Fruit fly (Drosophila melanogaster): Measurements from ENCODE around the gene Ocho.

Gene Ocho

dm6 chr3L:15006825-15007224, 32.2 kb downstream of the Ocho start (continued):
- TF ChIP-seq ara (GFP tag; IDR thresholded peaks at IDR 0.05): peak; percentile 39; the same call in 1 of the 2 replicates
- TF ChIP-seq jigr1 (GFP tag; IDR thresholded peaks at IDR 0.05): no peak
- no peak for TF ChIP-seq B-H1 (GFP tag; IDR thresholded peaks at IDR 0.05)
- no peak for TF ChIP-seq Opbp (GFP tag; IDR thresholded peaks at IDR 0.05; ENCODE audit: partially characterized antibody)
- peak; percentile 66 for TF ChIP-seq CG1603 (tag; optimal IDR thresholded peaks at IDR 0.05)
- TF ChIP-seq ato (GFP tag; IDR thresholded peaks at IDR 0.05; ENCODE audit: partially characterized antibody): no peak
- no peak for TF ChIP-seq Hey (tag; optimal IDR thresholded peaks at IDR 0.05)
- TF ChIP-seq Dref (GFP tag; IDR thresholded peaks at IDR 0.05): no peak
- peak; percentile 25 for TF ChIP-seq CG10979 (tag; optimal IDR thresholded peaks at IDR 0.05)
- peak; percentile 52; the same call in 1 of the 2 replicates for TF ChIP-seq ttk (GFP tag; IDR thresholded peaks at IDR 0.05)
- TF ChIP-seq nom (GFP tag; optimal IDR thresholded peaks at IDR 0.05): peak; percentile 26
- TF ChIP-seq z (GFP tag; IDR thresholded peaks at IDR 0.05): 0 out of 3 replicates have a peak, but pooled peaks have one; percentile 30
- TF ChIP-seq salm (tag; optimal IDR thresholded peaks at IDR 0.05): no peak
- TF ChIP-seq Pdp1 (GFP tag; optimal IDR thresholded peaks at IDR 0.05): peak in 1 of 2 experiments; percentile 11
- TF ChIP-seq CG32772 (GFP tag; IDR thresholded peaks at IDR 0.05): peak; percentile 39; the same call in 1 of the 2 replicates
- no peak for TF ChIP-seq pho (GFP tag; optimal IDR thresholded peaks at IDR 0.05)
- TF ChIP-seq bbx (GFP tag; IDR thresholded peaks at IDR 0.05; ENCODE audit: partially characterized antibody): no peak
- peak; percentile 53; the same call in 1 of the 2 replicates for TF ChIP-seq Xrp1 (GFP tag; IDR thresholded peaks at IDR 0.05)
- no peak for TF ChIP-seq CG8944 (GFP tag; optimal IDR thresholded peaks at IDR 0.05)
- peak; percentile 92 for TF ChIP-seq Drgx (GFP tag; IDR thresholded peaks at IDR 0.05)
- TF ChIP-seq zfh2 (GFP tag; optimal IDR thresholded peaks at IDR 0.05): no peak
- no peak; the same call in 1 of the 2 replicates for TF ChIP-seq CG17328 (GFP tag; IDR thresholded peaks at IDR 0.05)
- TF ChIP-seq CG12391 (tag; optimal IDR thresholded peaks at IDR 0.05): peak; percentile 9
- TF ChIP-seq lmd (GFP tag; IDR thresholded peaks at IDR 0.05): 0 out of 2 replicates have a peak, but pooled peaks have one; percentile 17
- TF ChIP-seq Dbx (GFP tag; IDR thresholded peaks at IDR 0.05): no peak
- no peak for TF ChIP-seq ac (GFP tag; optimal IDR thresholded peaks at IDR 0.05)
- peak; percentile 49 for TF ChIP-seq CG8388 (GFP tag; optimal IDR thresholded peaks at IDR 0.05)
- peak; percentile 68 for TF ChIP-seq Ets65A (GFP tag)
- no peak for TF ChIP-seq Taf1 (GFP tag; IDR thresholded peaks at IDR 0.05)
- no peak for TF ChIP-seq grau (tag; optimal IDR thresholded peaks at IDR 0.05)
- TF ChIP-seq CG15269 (tag; optimal IDR thresholded peaks at IDR 0.05): no peak
- no peak for TF ChIP-seq chm (GFP tag; IDR thresholded peaks at IDR 0.05)
- no peak for TF ChIP-seq CG6791 (GFP tag; IDR thresholded peaks at IDR 0.05; ENCODE audit: partially characterized antibody)
- TF ChIP-seq CG2712 (tag; optimal IDR thresholded peaks at IDR 0.05): peak; percentile 19
- no peak for TF ChIP-seq CG12299 (tag; optimal IDR thresholded peaks at IDR 0.05)
- peak; percentile 35 for TF ChIP-seq CG11504 (tag; optimal IDR thresholded peaks at IDR 0.05)
- TF ChIP-seq CG11085 (GFP tag; IDR thresholded peaks at IDR 0.05): no peak
- peak; percentile 15 for TF ChIP-seq CG30403 (GFP tag; optimal IDR thresholded peaks at IDR 0.05)
- peak; percentile 46 for TF ChIP-seq Sox102F (GFP tag; optimal IDR thresholded peaks at IDR 0.05)
- TF ChIP-seq CG15514 (GFP tag; optimal IDR thresholded peaks at IDR 0.05): no peak

dm6 chr3L:15007271-15007948, 32.8 kb downstream of the Ocho start:
- TF ChIP-seq pan (optimal IDR thresholded peaks at IDR 0.05) (no peak), pan (GFP tag; optimal IDR thresholded peaks at IDR 0.05 in 1 of 2, IDR thresholded peaks at IDR 0.05 in 1 of 2) (no peak), ken (GFP tag; IDR thresholded peaks at IDR 0.05) (no peak), kni (GFP tag; optimal IDR thresholded peaks at IDR 0.05) (peak; percentile 73), Stat92E (GFP tag; optimal IDR thresholded peaks at IDR 0.05) (peak in 1 of 3 experiments; percentile 81), CG11696 (GFP tag; IDR thresholded peaks at IDR 0.05) (peak; percentile 57), grn (GFP tag; optimal IDR thresholded peaks at IDR 0.05) (peak; percentile 71), sens (GFP tag) (peak; percentile 73), CG12219 (GFP tag; optimal IDR thresholded peaks at IDR 0.05) (no peak), Deaf1 (tag; optimal IDR thresholded peaks at IDR 0.05) (no peak)
